Worm (Caenorhabditis elegans) whole organism, L2 larva: Measurements from ENCODE around the gene F21D5.9.

Experiments
- C34F6.9 ChIP-seq: fragments of 150-350 bp; optimal IDR thresholded peaks from 2 replicates; lab custom pipeline; 2014; ENCODE audit warnings: missing biosample characterization, missing genetic modification characterization
- F13H6.1 ChIP-seq: sonication (generic microtip); optimal IDR thresholded peaks from 2 replicates; lab custom pipeline; 2016; ENCODE audit warnings: missing genetic modification characterization, missing compliant biosample characterization
- R02D3.7 ChIP-seq: fragments of 150-350 bp; optimal IDR thresholded peaks from 2 replicates; lab custom pipeline; 2014; ENCODE audit warnings: missing biosample characterization, missing genetic modification characterization
- ZK546.5 ChIP-seq: sonication (generic microtip); optimal IDR thresholded peaks from 2 replicates; lab custom pipeline; 2017; ENCODE audit warnings: missing biosample characterization, missing genetic modification characterization
- alr-1 ChIP-seq: fragments of 150-350 bp; optimal IDR thresholded peaks from 2 replicates; lab custom pipeline; 2014; ENCODE audit warnings: missing biosample characterization, missing genetic modification characterization
- ama-1 ChIP-seq: fragments of 150-350 bp; optimal IDR thresholded peaks from 2 replicates; lab custom pipeline; 2018; ENCODE audit warnings: inconsistent platforms
- ceh-82 ChIP-seq: fragments of 150-350 bp; optimal IDR thresholded peaks from 2 replicates; lab custom pipeline; 2014; ENCODE audit warnings: missing biosample characterization, missing genetic modification characterization
- crh-2 ChIP-seq: sonication (generic microtip); optimal IDR thresholded peaks from 2 replicates; lab custom pipeline; 2017; ENCODE audit warnings: missing biosample characterization, missing genetic modification characterization
- dmd-4 ChIP-seq: sonication (generic microtip); optimal IDR thresholded peaks from 2 replicates; lab custom pipeline; 2017; ENCODE audit warnings: missing biosample characterization, missing genetic modification characterization
- egl-27 ChIP-seq: sonication (generic microtip); optimal IDR thresholded peaks from 3 replicates; lab custom pipeline; 2017; ENCODE audit warnings: missing biosample characterization, missing genetic modification reagents, missing genetic modification characterization
- elt-1 ChIP-seq: fragments of 150-350 bp; optimal IDR thresholded peaks from 2 replicates; lab custom pipeline; 2014; ENCODE audit warnings: missing biosample characterization, missing genetic modification characterization
- elt-3 ChIP-seq: sonication (generic microtip); optimal IDR thresholded peaks from 2 replicates; lab custom pipeline; 2017; ENCODE audit warnings: missing biosample characterization, missing genetic modification characterization
- gmeb-1 ChIP-seq: fragments of 150-350 bp; optimal IDR thresholded peaks from 2 replicates; lab custom pipeline; 2014; ENCODE audit warnings: missing biosample characterization, missing genetic modification characterization
- lin-11 ChIP-seq: fragments of 150-350 bp; sonication (generic microtip); optimal IDR thresholded peaks from 2 replicates; lab custom pipeline; 2014; ENCODE audit warnings: missing biosample characterization, missing genetic modification characterization, inconsistent platforms, mixed read lengths
- lin-13 ChIP-seq: fragments of 150-350 bp; optimal IDR thresholded peaks from 2 replicates; lab custom pipeline; 2014; ENCODE audit warnings: missing biosample characterization, missing genetic modification reagents, missing genetic modification characterization
- lin-39 ChIP-seq: fragments of 150-350 bp; optimal IDR thresholded peaks from 2 replicates; lab custom pipeline; 2014; ENCODE audit warnings: missing biosample characterization, missing genetic modification reagents, missing genetic modification characterization
- lsy-2 ChIP-seq, 2 experiments: fragments of 150-350 bp in 1 of 2; sonication (generic microtip) in 1 of 2; optimal IDR thresholded peaks; 2 replicates each; lab custom pipeline; 2014 to 2017; ENCODE audit warnings: missing biosample characterization in 2 of 2, missing genetic modification characterization in 2 of 2
- mab-5 ChIP-seq: fragments of 150-350 bp; optimal IDR thresholded peaks from 2 replicates; lab custom pipeline; 2014; ENCODE audit warnings: missing biosample characterization, missing genetic modification characterization
- mbf-1 ChIP-seq: sonication (generic microtip); optimal IDR thresholded peaks from 2 replicates; lab custom pipeline; 2017; ENCODE audit warnings: missing biosample characterization, missing genetic modification characterization
- mdl-1 ChIP-seq, 2 experiments: fragments of 150-350 bp in 1 of 2; sonication (generic microtip) in 1 of 2; optimal IDR thresholded peaks; 2 replicates each; lab custom pipeline; 2017; ENCODE audit warnings: missing biosample characterization in 2 of 2, missing genetic modification characterization in 2 of 2
- nhr-10 ChIP-seq: sonication (generic microtip); optimal IDR thresholded peaks from 2 replicates; lab custom pipeline; 2017; ENCODE audit warnings: missing biosample characterization, missing genetic modification characterization
- nhr-11 ChIP-seq: fragments of 150-350 bp; optimal IDR thresholded peaks from 2 replicates; lab custom pipeline; 2014; ENCODE audit warnings: missing biosample characterization, missing genetic modification characterization
- nhr-12 ChIP-seq: fragments of 150-350 bp; optimal IDR thresholded peaks from 2 replicates; lab custom pipeline; 2014; ENCODE audit warnings: missing biosample characterization, missing genetic modification characterization
- nhr-129 ChIP-seq: fragments of 150-350 bp; optimal IDR thresholded peaks from 2 replicates; lab custom pipeline; 2014; ENCODE audit warnings: missing biosample characterization, missing genetic modification characterization
- nhr-21 ChIP-seq: fragments of 150-350 bp; optimal IDR thresholded peaks from 2 replicates; lab custom pipeline; 2014; ENCODE audit warnings: missing biosample characterization, missing genetic modification characterization
- nhr-23 ChIP-seq: fragments of 150-350 bp; optimal IDR thresholded peaks from 2 replicates; lab custom pipeline; 2014; ENCODE audit warnings: missing biosample characterization, missing genetic modification reagents, missing genetic modification characterization
- nhr-237 ChIP-seq: fragments of 150-350 bp; optimal IDR thresholded peaks from 2 replicates; lab custom pipeline; 2014; ENCODE audit warnings: missing biosample characterization, missing genetic modification characterization
- nhr-25 ChIP-seq: fragments of 150-350 bp; sonication (generic microtip); optimal IDR thresholded peaks from 3 replicates; lab custom pipeline; 2014; ENCODE audit warnings: missing biosample characterization, missing genetic modification characterization
- nhr-77 ChIP-seq: fragments of 150-350 bp; optimal IDR thresholded peaks from 2 replicates; lab custom pipeline; 2014; ENCODE audit warnings: missing biosample characterization, missing genetic modification characterization
- peb-1 ChIP-seq: fragments of 150-350 bp; optimal IDR thresholded peaks from 2 replicates; lab custom pipeline; 2014; ENCODE audit warnings: missing biosample characterization, missing genetic modification characterization
- sem-4 ChIP-seq: fragments of 150-350 bp; optimal IDR thresholded peaks from 2 replicates; lab custom pipeline; 2014; ENCODE audit warnings: missing biosample characterization, missing genetic modification reagents, missing genetic modification characterization
- sma-3 ChIP-seq: sonication (generic microtip); optimal IDR thresholded peaks from 2 replicates; lab custom pipeline; 2016; ENCODE audit warnings: missing genetic modification reagents, missing genetic modification characterization, missing compliant biosample characterization
- snpc-4 ChIP-seq: fragments of 150-350 bp; optimal IDR thresholded peaks from 2 replicates; lab custom pipeline; 2014; ENCODE audit warnings: missing biosample characterization, missing genetic modification characterization
- unc-55 ChIP-seq: fragments of 150-350 bp; sonication (generic microtip); optimal IDR thresholded peaks from 3 replicates; lab custom pipeline; 2014; ENCODE audit warnings: missing biosample characterization, missing genetic modification reagents, missing genetic modification characterization
- zag-1 ChIP-seq: fragments of 150-350 bp; optimal IDR thresholded peaks from 2 replicates; lab custom pipeline; 2014; ENCODE audit warnings: missing biosample characterization, missing genetic modification characterization
- ztf-1 ChIP-seq: fragments of 200-800 bp; sonication (Bioruptor generic); conservative IDR thresholded peaks from 2 replicates; pipeline ENCODE4 v1.3.6; 2022; ENCODE audit warnings: missing genetic modification characterization, missing compliant biosample characterization

F21D5.9 gene

ce11 chrIV:8687605-8688191 is 36.1 kb upstream of the F21D5.9 start, which contains the start of gene snrp-3 (continued):
- TF ChIP-seq nhr-23, result no peak
- no peak for TF ChIP-seq nhr-12 (tag; lab: Kevin White, UChicago)
- TF ChIP-seq sem-4 (tag; lab: Kevin White, UChicago), result peak; percentile 62
- TF ChIP-seq crh-2 (tag; lab: Kevin White, UChicago), result peak; percentile 86
- no peak for TF ChIP-seq nhr-11
- no peak for TF ChIP-seq lin-39 (tag; lab: Kevin White, UChicago)
- peak; percentile 90 for TF ChIP-seq nhr-25 (tag; lab: Kevin White, UChicago)
- TF ChIP-seq F13H6.1 (tag; lab: Kevin White, UChicago), result peak; percentile 83
- TF ChIP-seq ZK546.5 (tag; lab: Kevin White, UChicago), result no peak
- peak; percentile 96 for TF ChIP-seq C34F6.9 (tag; lab: Kevin White, UChicago)
- TF ChIP-seq egl-27 (tag; lab: Kevin White, UChicago), result peak; percentile 66
- no peak for TF ChIP-seq mbf-1 (tag; lab: Kevin White, UChicago)
- TF ChIP-seq snpc-4 (tag; lab: Kevin White, UChicago), result peak; percentile 55
- TF ChIP-seq lin-13, result peak; percentile 86
- no peak for TF ChIP-seq peb-1
- no peak for TF ChIP-seq ztf-1 (GFP tag; lab: Robert Waterston, UW)
- peak; percentile 48 for TF ChIP-seq nhr-10 (tag; lab: Kevin White, UChicago)
- TF ChIP-seq dmd-4 (tag; lab: Kevin White, UChicago), result no peak
- peak; percentile 69 for TF ChIP-seq ama-1 (lab: Kevin White, UChicago)
- peak in 1 of 2 experiments; percentile 75 for TF ChIP-seq mdl-1 (tag; optimal IDR thresholded peaks at IDR 0.05; lab: Kevin White, UChicago)
- TF ChIP-seq mab-5, result peak; percentile 73
- no peak for TF ChIP-seq elt-3 (tag; lab: Kevin White, UChicago)
- peak; percentile 79 for TF ChIP-seq nhr-129 (tag; lab: Kevin White, UChicago)
- peak; percentile 78 for TF ChIP-seq nhr-21
- peak; percentile 94 for TF ChIP-seq unc-55 (GFP tag; lab: Kevin White, UChicago)
- TF ChIP-seq R02D3.7 (tag; lab: Kevin White, UChicago), result peak; percentile 16

ce11 chrIV:8691486-8691885 is 32.3 kb upstream of the F21D5.9 start, which contains the start of the genes hst-1 and ints-6:
TSS of gene hst-1 (minus strand) at chrIV:8691513.
TSS of gene ints-6 (plus strand) at chrIV:8691745.
- TF ChIP-seq C34F6.9 (tag; lab: Kevin White, UChicago) (peak; percentile 6), ama-1 (lab: Kevin White, UChicago) (no peak), elt-1 (tag; lab: Kevin White, UChicago) (no peak), F13H6.1 (tag; lab: Kevin White, UChicago) (peak; percentile 19), nhr-77 (no peak), gmeb-1 (tag; lab: Kevin White, UChicago) (peak; percentile 36), lsy-2 (tag; optimal IDR thresholded peaks at IDR 0.05; lab: Kevin White, UChicago) (peak in 1 of 2 experiments; percentile 31), peb-1 (no peak), nhr-237 (tag; lab: Kevin White, UChicago) (no peak), unc-55 (GFP tag; lab: Kevin White, UChicago) (peak; percentile 26), sma-3 (peak; percentile 15)

DNA sequence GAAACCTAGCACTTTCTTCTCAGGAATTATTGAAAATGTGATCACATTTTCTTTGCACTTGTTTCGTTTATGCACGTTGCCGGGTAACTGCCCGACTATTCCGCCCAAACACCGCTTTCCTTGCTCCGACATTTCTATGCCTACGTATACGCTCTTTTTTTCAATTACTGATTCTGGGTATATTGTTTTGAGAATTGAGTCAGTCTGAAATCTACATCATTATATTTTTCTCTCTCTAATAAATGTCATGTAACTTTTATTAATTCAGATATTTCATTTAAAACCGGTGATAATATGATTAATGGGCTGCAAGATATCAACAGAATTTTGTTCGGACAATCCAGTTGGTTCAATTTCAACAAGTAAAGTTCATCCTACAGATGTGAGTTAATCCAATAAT is 26.4 kb upstream of the F21D5.9 start, which contains the start of gene ttll-11:
TSS of gene ttll-11 (plus strand) at position 301 of the 400 bp plus-strand sequence.
- TF ChIP-seq nhr-12 (tag; lab: Kevin White, UChicago) (no peak), nhr-25 (tag; lab: Kevin White, UChicago) (no peak), nhr-23 (no peak), peb-1 (no peak), elt-3 (tag; lab: Kevin White, UChicago) (no peak), mdl-1 (tag; optimal IDR thresholded peaks at IDR 0.05; lab: Kevin White, UChicago) (no peak), alr-1 (tag; lab: Kevin White, UChicago) (no peak), lin-11 (tag; lab: Kevin White, UChicago) (peak; percentile 1)

DNA sequence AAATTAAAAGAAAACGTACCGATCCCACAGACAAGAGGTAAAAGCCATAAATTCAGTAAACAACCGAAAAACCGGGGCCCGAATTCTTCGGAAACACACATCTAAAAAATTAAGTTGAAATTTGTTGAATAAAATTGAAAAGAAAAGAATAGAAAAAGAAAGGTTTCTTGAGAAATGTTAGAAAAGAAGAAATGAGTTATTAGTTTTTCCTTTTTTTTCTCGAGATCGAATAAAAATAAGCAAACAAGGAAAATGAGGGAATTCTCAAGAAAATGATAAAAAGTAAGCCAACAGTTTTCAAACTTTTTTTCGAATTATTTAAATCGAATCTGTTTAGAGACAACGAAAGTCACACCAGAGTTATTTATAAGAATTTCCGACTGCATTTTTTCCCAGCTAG is 18.3 kb upstream of the F21D5.9 start, which contains the start of gene H23L24.4:
TSS of gene H23L24.4 (minus strand) at position 101 of the 400 bp plus-strand sequence.
- TF ChIP-seq ceh-82 (tag; lab: Kevin White, UChicago), result no peak
- TF ChIP-seq lsy-2 (tag; optimal IDR thresholded peaks at IDR 0.05; lab: Kevin White, UChicago), result no peak
- TF ChIP-seq alr-1 (tag; lab: Kevin White, UChicago), result no peak
- no peak for TF ChIP-seq zag-1 (tag; lab: Kevin White, UChicago)
- TF ChIP-seq nhr-129 (tag; lab: Kevin White, UChicago), result no peak
- no peak for TF ChIP-seq mbf-1 (tag; lab: Kevin White, UChicago)
- TF ChIP-seq egl-27 (tag; lab: Kevin White, UChicago), result no peak
